Fruit fly (Drosophila melanogaster): ENCODE data around the gene CG5681.

DNA sequence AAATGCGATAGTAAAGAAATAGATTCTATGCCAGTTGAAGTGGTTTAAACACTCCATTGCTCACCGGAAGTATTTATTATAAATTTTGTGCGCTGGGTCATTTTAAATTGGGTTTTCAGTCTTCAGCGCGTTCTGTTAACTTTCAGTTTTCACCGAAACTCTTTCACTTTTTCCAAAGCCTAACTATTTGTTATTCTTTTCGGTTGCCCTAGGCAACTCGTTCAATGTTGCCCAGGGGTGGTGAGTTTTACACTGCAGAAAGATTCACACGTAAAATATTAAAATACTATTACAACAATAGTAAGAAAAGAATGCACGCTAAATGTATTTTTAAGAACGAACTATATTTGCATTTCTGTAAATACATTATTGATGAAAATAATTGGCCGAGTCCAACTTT, 3.8 kb upstream of the CG5681 start, which contains the start of gene btv:
- no peak for TF ChIP-seq CG12744 (GFP tag; optimal IDR thresholded peaks at IDR 0.05)
- TF ChIP-seq CG13296 (GFP tag; optimal IDR thresholded peaks at IDR 0.05), result no peak
- no peak for TF ChIP-seq psq (GFP tag; optimal IDR thresholded peaks at IDR 0.05)
- TF ChIP-seq corto (GFP tag; optimal IDR thresholded peaks at IDR 0.05), result no peak
